Worm (Caenorhabditis elegans): ENCODE results near the gene Y14H12A.2.
A peak's percentile ranks its signal among the peaks of the same experiment; 100 is the strongest.

The Y14H12A.2 gene

ce11 chrII:3952368-3952767 is 37.1 kb downstream of the Y14H12A.2 start:
- TF ChIP-seq nhr-25 (tag; optimal IDR thresholded peaks at IDR 0.05; ENCODE audit: borderline replicate concordance, insufficient read depth), result peak; percentile 49
- peak; percentile 73 for TF ChIP-seq nhr-28 (tag; optimal IDR thresholded peaks at IDR 0.05)
- TF ChIP-seq nhr-77 (tag; optimal IDR thresholded peaks at IDR 0.05), result peak; percentile 30
- TF ChIP-seq zfp-2 (tag; optimal IDR thresholded peaks at IDR 0.05), result no peak
- peak; percentile 61 for TF ChIP-seq dve-1 (tag; optimal IDR thresholded peaks at IDR 0.05; ENCODE audit: insufficient read depth)
- peak in 1 of 2 experiments; percentile 60 for TF ChIP-seq unc-62 (GFP tag; optimal IDR thresholded peaks at IDR 0.05 in 1 of 2)
- no peak for TF ChIP-seq unc-62 (tag; optimal IDR thresholded peaks at IDR 0.05)
- TF ChIP-seq aha-1 (tag), result peak; percentile 45
- TF ChIP-seq nhr-11 (tag; optimal IDR thresholded peaks at IDR 0.05), result peak; percentile 49
- TF ChIP-seq fkh-10 (GFP tag; optimal IDR thresholded peaks at IDR 0.05), result no peak
- no peak for TF ChIP-seq daf-16 (GFP tag; optimal IDR thresholded peaks at IDR 0.05)
- TF ChIP-seq daf-16 (tag; optimal IDR thresholded peaks at IDR 0.05), result peak; percentile 72

DNA sequence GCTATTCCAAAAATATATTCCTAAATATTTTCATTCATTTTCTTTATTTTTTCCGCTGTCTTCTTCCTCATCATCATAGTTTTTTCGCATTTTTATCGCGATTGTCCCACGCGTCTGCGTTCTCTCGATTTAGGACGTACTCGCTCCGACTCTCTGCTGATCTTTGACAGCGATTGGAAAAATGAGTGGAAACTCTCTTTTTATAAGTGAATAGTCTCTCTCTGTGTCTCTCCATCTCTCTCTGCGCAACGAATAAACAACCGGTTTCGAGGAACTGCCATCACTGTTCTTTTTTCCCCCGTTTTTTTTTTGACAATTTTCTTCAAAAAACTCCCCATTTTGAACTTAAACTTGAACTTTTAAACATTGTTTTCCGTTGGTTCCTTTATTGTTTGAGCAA is 38.1 kb downstream of the Y14H12A.2 start:
- TF ChIP-seq lsy-2 (tag; optimal IDR thresholded peaks at IDR 0.05) (peak in 1 of 2 experiments; percentile 41), mep-1 (tag; optimal IDR thresholded peaks at IDR 0.05) (peak; percentile 28), hmg-1.1 (GFP tag; IDR thresholded peaks at IDR 0.05) (peak; percentile 41; the same call in 1 of the 2 replicates), ama-1 (optimal IDR thresholded peaks at IDR 0.05) (peak; percentile 15), dve-1 (tag; optimal IDR thresholded peaks at IDR 0.05; ENCODE audit: insufficient read depth) (peak; percentile 48), hif-1 (tag; optimal IDR thresholded peaks at IDR 0.05) (no peak), nhr-25 (tag; optimal IDR thresholded peaks at IDR 0.05; ENCODE audit: borderline replicate concordance, insufficient read depth) (peak; percentile 34), mdl-1 (tag; optimal IDR thresholded peaks at IDR 0.05) (peak in 1 of 2 experiments; percentile 20), tra-1 (GFP tag; IDR thresholded peaks at IDR 0.05) (0 out of 2 replicates have a peak, but pooled peaks have one; percentile 36), nhr-111 (GFP tag; optimal IDR thresholded peaks at IDR 0.05) (no peak), hlh-30 (tag; optimal IDR thresholded peaks at IDR 0.05; ENCODE audit: insufficient read depth) (peak; percentile 8), hlh-11 (tag; optimal IDR thresholded peaks at IDR 0.05) (peak; percentile 62), T26A8.4 (GFP tag; IDR thresholded peaks at IDR 0.05) (no peak), nhr-48 (tag; optimal IDR thresholded peaks at IDR 0.05) (peak; percentile 60), nhr-6 (tag; optimal IDR thresholded peaks at IDR 0.05) (no peak), unc-39 (tag; optimal IDR thresholded peaks at IDR 0.05) (no peak), nhr-28 (tag; optimal IDR thresholded peaks at IDR 0.05) (peak; percentile 64), madf-9 (GFP tag; conservative IDR thresholded peaks at IDR 0.05) (0 out of 2 replicates have a peak, but pooled peaks have one; percentile 2), dmd-6 (GFP tag; IDR thresholded peaks at IDR 0.05) (peak; percentile 34; the same call in 1 of the 2 replicates), daf-16 (GFP tag; optimal IDR thresholded peaks at IDR 0.05) (no peak), daf-16 (tag; optimal IDR thresholded peaks at IDR 0.05) (peak; percentile 5), ceh-28 (tag; optimal IDR thresholded peaks at IDR 0.05) (no peak), nhr-77 (tag; optimal IDR thresholded peaks at IDR 0.05) (peak; percentile 45)

- peak; percentile 23 for TF ChIP-seq aha-1 (tag)
- no peak for TF ChIP-seq mxl-3 (GFP tag; optimal IDR thresholded peaks at IDR 0.05)
Observed at ce11 chrII:3950077-3950476, 39.4 kb downstream of the Y14H12A.2 start, which contains the start of gene sea-2. TSS of gene sea-2 (plus strand) at chrII:3950377.

- TF ChIP-seq set-16 (GFP tag; IDR thresholded peaks at IDR 0.05), result no peak
- TF ChIP-seq spr-1 (tag; optimal IDR thresholded peaks at IDR 0.05), result no peak
- no peak for TF ChIP-seq nhr-237 (tag; optimal IDR thresholded peaks at IDR 0.05)
- peak; percentile 9 for TF ChIP-seq aha-1 (tag)
Observed at ce11 chrII:3948507-3948906, 41.0 kb downstream of the Y14H12A.2 start.

- TF ChIP-seq dmd-6 (GFP tag; IDR thresholded peaks at IDR 0.05) (no peak), mep-1 (tag; optimal IDR thresholded peaks at IDR 0.05) (no peak), nhr-28 (tag; optimal IDR thresholded peaks at IDR 0.05) (no peak), lsy-2 (tag; optimal IDR thresholded peaks at IDR 0.05) (no peak), spr-3 (GFP tag; optimal IDR thresholded peaks at IDR 0.05) (no peak), lin-29 (GFP tag; IDR thresholded peaks at IDR 0.05) (no peak), mdt-29 (GFP tag; IDR thresholded peaks at IDR 0.05) (no peak), zfp-2 (tag; optimal IDR thresholded peaks at IDR 0.05) (no peak), aha-1 (tag) (no peak), pha-4 (GFP tag; IDR thresholded peaks at IDR 0.05) (no peak), pha-4 (tag; optimal IDR thresholded peaks at IDR 0.05) (no peak), nhr-102 (tag; optimal IDR thresholded peaks at IDR 0.05) (no peak), saeg-2 (GFP tag; IDR thresholded peaks at IDR 0.05) (no peak)
Observed at ce11 chrII:3947404-3947803, 42.1 kb downstream of the Y14H12A.2 start.
